Worm (Caenorhabditis elegans) whole organism, young adult: ENCODE measurements around the gene Y71H2B.4.

ENCODE experiments used
- B0019.2 ChIP-seq: fragments of 200-800 bp; sonication (Bioruptor generic); conservative IDR thresholded peaks from 2 replicates; pipeline ENCODE4 v1.3.6; 2022; ENCODE audit warnings: missing genetic modification reagents, missing genetic modification characterization, missing compliant biosample characterization
- B0261.1 ChIP-seq: sonication (generic microtip); optimal IDR thresholded peaks from 2 replicates; lab custom pipeline; 2016; ENCODE audit warnings: mild to moderate bottlenecking, missing genetic modification characterization, moderate library complexity, missing compliant biosample characterization
- C17E4.6 ChIP-seq: fragments of 200-800 bp; sonication (Bioruptor generic); IDR thresholded peaks from 2 replicates; pipeline ENCODE4 v1.3.6; 2022; ENCODE audit warnings: missing genetic modification reagents, missing genetic modification characterization, missing compliant biosample characterization
- F33H1.4 ChIP-seq: fragments of 200-800 bp; sonication (Bioruptor generic); IDR thresholded peaks from 2 replicates; pipeline ENCODE4 v1.3.6; 2022; ENCODE audit warnings: missing genetic modification reagents, missing genetic modification characterization, missing compliant biosample characterization
- F52B5.7 ChIP-seq: sonication (generic microtip); optimal IDR thresholded peaks from 2 replicates; lab custom pipeline; 2016; ENCODE audit warnings: mild to moderate bottlenecking, missing genetic modification characterization, missing compliant biosample characterization
- F57A8.1 ChIP-seq: fragments of 200-800 bp; sonication (Bioruptor generic); optimal IDR thresholded peaks from 2 replicates; lab custom pipeline; 2018; ENCODE audit warnings: mild to moderate bottlenecking, missing genetic modification characterization, moderate library complexity, missing compliant biosample characterization
- T26A5.8 ChIP-seq: sonication (generic microtip); optimal IDR thresholded peaks from 2 replicates; lab custom pipeline; 2016; ENCODE audit warnings: missing genetic modification characterization, missing compliant biosample characterization
- Y53G8AR.9 ChIP-seq: fragments of 200-800 bp; sonication (Bioruptor generic); conservative IDR thresholded peaks from 2 replicates; pipeline ENCODE4 v1.3.6; 2022; ENCODE audit warnings: missing genetic modification reagents, missing genetic modification characterization, missing compliant biosample characterization
- Y56A3A.18 ChIP-seq: fragments of 200-800 bp; sonication (Bioruptor generic); IDR thresholded peaks from 2 replicates; pipeline ENCODE4 v1.3.6; 2022; ENCODE audit warnings: missing genetic modification reagents, missing genetic modification characterization, missing compliant biosample characterization
- akir-1 ChIP-seq: fragments of 200-800 bp; sonication (Bioruptor generic); optimal IDR thresholded peaks from 2 replicates; lab custom pipeline; 2018; ENCODE audit warnings: mild to moderate bottlenecking, missing genetic modification characterization, moderate library complexity, missing compliant biosample characterization
- ama-1 ChIP-seq, 3 experiments: fragments of 150-350 bp in 1 of 3; sonication (generic microtip) in 2 of 3; optimal IDR thresholded peaks; 2 replicates each; lab custom pipeline; 2014 to 2018; ENCODE audit warnings: missing biosample characterization in 2 of 3, missing genetic modification characterization in 2 of 3, missing genetic modification reagents in 2 of 3
- attf-3 ChIP-seq: fragments of 200-800 bp; sonication (Bioruptor generic); conservative IDR thresholded peaks from 2 replicates; pipeline ENCODE4 v1.3.6; 2022; ENCODE audit warnings: missing genetic modification reagents, missing genetic modification characterization, missing compliant biosample characterization
- attf-6 ChIP-seq: fragments of 200-800 bp; sonication (Bioruptor generic); IDR thresholded peaks from 2 replicates; pipeline ENCODE4 v1.3.6; 2022; ENCODE audit warnings: missing genetic modification reagents, missing genetic modification characterization, missing compliant biosample characterization
- ccch-3 ChIP-seq: fragments of 200-800 bp; sonication (Bioruptor generic); optimal IDR thresholded peaks from 2 replicates; lab custom pipeline; 2018; ENCODE audit warnings: mild to moderate bottlenecking, missing genetic modification characterization, missing compliant biosample characterization
- ceh-40 ChIP-seq: fragments of 200-800 bp; sonication (Bioruptor generic); IDR thresholded peaks from 2 replicates; pipeline ENCODE4 v1.3.6; 2022; ENCODE audit warnings: missing genetic modification characterization, missing compliant biosample characterization
- ceh-58 ChIP-seq: fragments of 200-800 bp; sonication (Bioruptor generic); IDR thresholded peaks from 2 replicates; pipeline ENCODE4 v1.3.6; 2022; ENCODE audit warnings: missing genetic modification characterization, missing compliant biosample characterization
- ceh-79 ChIP-seq: sonication (generic microtip); optimal IDR thresholded peaks from 2 replicates; lab custom pipeline; 2017; ENCODE audit warnings: mild to moderate bottlenecking, missing genetic modification characterization, missing compliant biosample characterization
- chd-7 ChIP-seq: sonication (generic microtip); optimal IDR thresholded peaks from 2 replicates; lab custom pipeline; 2016; ENCODE audit warnings: mild to moderate bottlenecking, missing genetic modification characterization, moderate library complexity, missing compliant biosample characterization
- dox-1 ChIP-seq: fragments of 200-800 bp; sonication (Bioruptor generic); IDR thresholded peaks from 2 replicates; pipeline ENCODE4 v1.3.6; 2022; ENCODE audit warnings: missing genetic modification reagents, missing genetic modification characterization, missing compliant biosample characterization
- egl-44 ChIP-seq: fragments of 200-800 bp; sonication (Bioruptor generic); IDR thresholded peaks from 2 replicates; pipeline ENCODE4 v1.3.6; 2022; ENCODE audit warnings: missing genetic modification reagents, missing genetic modification characterization, missing compliant biosample characterization
- ekl-4 ChIP-seq: fragments of 200-800 bp; sonication (Bioruptor generic); IDR thresholded peaks from 2 replicates; pipeline ENCODE4 v1.3.6; 2022; ENCODE audit warnings: missing genetic modification reagents, missing genetic modification characterization, missing compliant biosample characterization
- gei-17 ChIP-seq: fragments of 200-800 bp; sonication (Bioruptor generic); optimal IDR thresholded peaks from 2 replicates; lab custom pipeline; 2018; ENCODE audit warnings: mild to moderate bottlenecking, missing genetic modification characterization, missing compliant biosample characterization
- him-1 ChIP-seq: sonication (generic microtip); optimal IDR thresholded peaks from 2 replicates; lab custom pipeline; 2016; ENCODE audit warnings: missing genotype, missing genetic modification reagents, missing genetic modification characterization, missing compliant biosample characterization
- hmg-1.2 ChIP-seq: fragments of 200-800 bp; sonication (Bioruptor generic); IDR thresholded peaks from 2 replicates; pipeline ENCODE4 v1.3.6; 2022; ENCODE audit warnings: missing genetic modification reagents, missing genetic modification characterization, missing compliant biosample characterization
- hmg-20 ChIP-seq: fragments of 200-800 bp; sonication (Bioruptor generic); IDR thresholded peaks from 2 replicates; pipeline ENCODE4 v1.3.6; 2022; ENCODE audit warnings: missing genetic modification reagents, missing genetic modification characterization, missing compliant biosample characterization
- hsf-1 ChIP-seq: fragments of 200-800 bp; sonication (Bioruptor generic); IDR thresholded peaks from 2 replicates; pipeline ENCODE4 v1.3.6; 2022; ENCODE audit warnings: missing genetic modification reagents, missing genetic modification characterization, missing compliant biosample characterization
- lin-26 ChIP-seq: fragments of 200-800 bp; sonication (Bioruptor generic); IDR thresholded peaks from 2 replicates; pipeline ENCODE4 v1.3.6; 2022; ENCODE audit warnings: missing genetic modification reagents, missing genetic modification characterization, missing compliant biosample characterization
- lin-54 ChIP-seq: fragments of 200-800 bp; sonication (Bioruptor generic); optimal IDR thresholded peaks from 2 replicates; lab custom pipeline; 2018; ENCODE audit warnings: mild to moderate bottlenecking, missing genetic modification characterization, missing compliant biosample characterization
- lir-1 ChIP-seq: fragments of 200-800 bp; sonication (Bioruptor generic); conservative IDR thresholded peaks from 2 replicates; pipeline ENCODE4 v1.3.6; 2022; ENCODE audit warnings: missing genetic modification reagents, missing genetic modification characterization, missing compliant biosample characterization
- madf-3 ChIP-seq: fragments of 200-800 bp; sonication (Bioruptor generic); IDR thresholded peaks from 2 replicates; pipeline ENCODE4 v1.3.6; 2022; ENCODE audit warnings: missing genetic modification reagents, missing genetic modification characterization, missing compliant biosample characterization
- madf-6 ChIP-seq: fragments of 200-800 bp; sonication (Bioruptor generic); IDR thresholded peaks from 2 replicates; pipeline ENCODE4 v1.3.6; 2022; ENCODE audit warnings: missing genetic modification reagents, missing genetic modification characterization, missing compliant biosample characterization
- madf-8 ChIP-seq: fragments of 200-800 bp; sonication (Bioruptor generic); conservative IDR thresholded peaks from 2 replicates; pipeline ENCODE4 v1.3.6; 2022; ENCODE audit warnings: missing genetic modification reagents, missing genetic modification characterization, missing compliant biosample characterization
- mcd-1 ChIP-seq: fragments of 200-800 bp; sonication (Bioruptor generic); IDR thresholded peaks from 2 replicates; pipeline ENCODE4 v1.3.6; 2022; ENCODE audit warnings: missing genetic modification reagents, missing genetic modification characterization, missing compliant biosample characterization
- mes-4 ChIP-seq: sonication (generic microtip); optimal IDR thresholded peaks from 2 replicates; lab custom pipeline; 2016; ENCODE audit warnings: missing genotype, missing genetic modification characterization, missing compliant biosample characterization
- nhr-90 ChIP-seq: sonication (generic microtip); optimal IDR thresholded peaks from 2 replicates; lab custom pipeline; 2016; ENCODE audit warnings: missing genotype, mild to moderate bottlenecking, missing genetic modification characterization, missing compliant biosample characterization
- pbrm-1 ChIP-seq: fragments of 200-800 bp; sonication (Bioruptor generic); IDR thresholded peaks from 2 replicates; pipeline ENCODE4 v1.3.6; 2022; ENCODE audit warnings: missing genetic modification reagents, missing genetic modification characterization, missing compliant biosample characterization
- pha-4 ChIP-seq: fragments of 150-350 bp; sonication (generic microtip); optimal IDR thresholded peaks from 2 replicates; lab custom pipeline; 2014; ENCODE audit warnings: missing biosample characterization, missing genetic modification reagents, missing genetic modification characterization
- rcor-1 ChIP-seq: fragments of 200-800 bp; sonication (Bioruptor generic); IDR thresholded peaks from 2 replicates; pipeline ENCODE4 v1.3.6; 2022; ENCODE audit warnings: missing genetic modification reagents, missing genetic modification characterization, missing compliant biosample characterization
- rec-8 ChIP-seq, 2 experiments: sonication (generic microtip); optimal IDR thresholded peaks; 2 replicates each; lab custom pipeline; 2016; ENCODE audit warnings: mild to moderate bottlenecking in 2 of 2, missing genetic modification characterization in 2 of 2, missing genetic modification reagents in 2 of 2, missing genotype in 2 of 2, missing biosample characterization in 1 of 2, missing compliant biosample characterization in 1 of 2, moderate library complexity in 1 of 2
- somi-1 ChIP-seq: fragments of 200-800 bp; sonication (Bioruptor generic); optimal IDR thresholded peaks from 2 replicates; lab custom pipeline; 2018; ENCODE audit warnings: mild to moderate bottlenecking, missing genetic modification characterization, missing compliant biosample characterization
- tbp1 ChIP-seq: fragments of 200-800 bp; sonication (Bioruptor generic); optimal IDR thresholded peaks from 2 replicates; lab custom pipeline; 2018; ENCODE audit warnings: mild to moderate bottlenecking, missing genetic modification characterization, missing compliant biosample characterization
- zim-3 ChIP-seq: sonication (generic microtip); optimal IDR thresholded peaks from 2 replicates; lab custom pipeline; 2017; ENCODE audit warnings: mild to moderate bottlenecking, missing genetic modification characterization, moderate library complexity, missing compliant biosample characterization
- ztf-22 ChIP-seq: fragments of 200-800 bp; sonication (Bioruptor generic); optimal IDR thresholded peaks from 2 replicates; lab custom pipeline; 2018; ENCODE audit warnings: mild to moderate bottlenecking, missing genetic modification characterization, moderate library complexity, missing compliant biosample characterization
- ztf-25 ChIP-seq: fragments of 200-800 bp; sonication (Bioruptor generic); IDR thresholded peaks from 2 replicates; pipeline ENCODE4 v1.3.6; 2022; ENCODE audit warnings: missing genetic modification reagents, missing genetic modification characterization, missing compliant biosample characterization
- ztf-26 ChIP-seq: sonication (generic microtip); optimal IDR thresholded peaks from 2 replicates; lab custom pipeline; 2017; ENCODE audit warnings: missing genetic modification characterization, missing compliant biosample characterization
- ztf-3 ChIP-seq: fragments of 200-800 bp; sonication (Bioruptor generic); optimal IDR thresholded peaks from 2 replicates; lab custom pipeline; 2018; ENCODE audit warnings: mild to moderate bottlenecking, missing genetic modification characterization, missing compliant biosample characterization
- ztf-6 ChIP-seq: fragments of 200-800 bp; sonication (Bioruptor generic); IDR thresholded peaks from 2 replicates; pipeline ENCODE4 v1.3.6; 2022; ENCODE audit warnings: missing genetic modification reagents, missing genetic modification characterization, missing compliant biosample characterization

Y71H2B.4 gene

DNA sequence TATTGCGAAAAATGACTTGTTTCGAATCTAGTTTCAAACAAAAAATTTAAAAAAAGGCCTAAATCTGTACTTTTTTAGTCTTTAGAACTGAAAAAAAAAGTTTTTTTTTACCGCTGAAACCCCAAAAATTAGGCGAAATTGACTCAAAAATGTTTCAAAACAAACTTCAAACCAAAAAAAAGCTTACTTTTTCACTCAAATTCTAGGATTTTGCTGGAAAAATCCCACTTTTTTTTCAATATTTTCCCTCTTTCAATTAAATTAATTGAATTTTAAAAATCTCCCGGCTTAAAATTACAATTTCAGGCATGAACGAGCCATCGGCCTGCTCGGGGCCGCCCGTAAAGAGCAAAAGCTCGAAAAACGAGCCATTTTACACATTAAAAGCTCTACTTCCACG is 21.0 kb upstream of the Y71H2B.4 start, which contains the start of gene mdt-19:
mdt-19 (plus strand) TSS at position 301 of the 400 bp plus-strand sequence.
- TF ChIP-seq lin-26 (GFP tag; lab: Robert Waterston, UW) = no peak
- no peak for TF ChIP-seq gei-17 (GFP tag; lab: Kevin White, UChicago)
- TF ChIP-seq Y56A3A.18 (GFP tag; lab: Robert Waterston, UW) = no peak
- TF ChIP-seq somi-1 (GFP tag; lab: Kevin White, UChicago) = no peak
- no peak for TF ChIP-seq ztf-25 (GFP tag; lab: Robert Waterston, UW)
- no peak for TF ChIP-seq ama-1 (optimal IDR thresholded peaks at IDR 0.05; lab: Kevin White, UChicago)
- TF ChIP-seq ama-1 (GFP tag; optimal IDR thresholded peaks at IDR 0.05; lab: Kevin White, UChicago) = no peak
- no peak for TF ChIP-seq F52B5.7
- TF ChIP-seq egl-44 (GFP tag; lab: Robert Waterston, UW) = no peak
- TF ChIP-seq dox-1 = no peak
- no peak for TF ChIP-seq madf-6 (GFP tag; lab: Robert Waterston, UW)
- TF ChIP-seq T26A5.8 (tag; lab: Kevin White, UChicago) = no peak

DNA sequence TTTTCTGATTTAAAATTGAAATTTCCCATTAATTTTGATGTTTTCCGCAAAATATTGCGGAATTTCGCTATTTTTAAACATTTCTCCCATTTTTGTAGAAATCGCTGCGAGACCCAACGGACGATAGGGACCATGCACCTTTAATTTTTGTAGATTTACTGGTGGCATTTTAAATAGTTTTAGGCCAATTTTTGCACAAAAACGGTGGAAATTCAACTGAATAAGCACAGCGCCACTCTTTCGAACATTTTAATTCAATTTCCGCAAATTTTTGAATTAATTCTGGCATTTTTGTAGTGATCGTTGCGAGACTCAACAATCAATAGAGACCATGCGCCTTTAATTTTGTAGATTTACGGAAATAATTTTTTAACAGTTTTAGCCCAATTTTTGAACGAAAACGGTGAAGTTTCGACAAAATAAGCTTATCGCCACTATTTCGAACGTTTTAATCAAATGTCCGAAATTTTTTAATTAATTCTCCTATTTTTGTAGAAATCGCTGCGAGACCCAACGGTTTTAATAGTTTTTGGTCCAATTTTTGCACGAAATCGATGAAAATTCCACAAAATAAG is 20.2 kb upstream of the Y71H2B.4 start:
- TF ChIP-seq F52B5.7 (no peak), madf-8 (peak; percentile 64), lin-54 (GFP tag; lab: Kevin White, UChicago) (peak; percentile 64), F33H1.4 (peak; percentile 92), attf-3 (GFP tag; lab: Robert Waterston, UW) (no peak), hsf-1 (GFP tag; lab: Robert Waterston, UW) (no peak), gei-17 (GFP tag; lab: Kevin White, UChicago) (no peak), akir-1 (no peak), ceh-40 (GFP tag; lab: Robert Waterston, UW) (no peak), rec-8 (tag; optimal IDR thresholded peaks at IDR 0.05; lab: Kevin White, UChicago) (no peak), ztf-26 (tag; lab: Kevin White, UChicago) (no peak), ztf-22 (no peak), B0019.2 (GFP tag; lab: Robert Waterston, UW) (no peak), pha-4 (tag; lab: Kevin White, UChicago) (no peak), ztf-6 (no peak), hmg-1.2 (GFP tag; lab: Robert Waterston, UW) (no peak), F57A8.1 (no peak), him-1 (tag; lab: Kevin White, UChicago) (no peak), zim-3 (tag; lab: Kevin White, UChicago) (no peak), pbrm-1 (GFP tag; lab: Robert Waterston, UW) (no peak), C17E4.6 (GFP tag; lab: Robert Waterston, UW) (0 out of 2 replicates have a peak, but pooled peaks have one; percentile 26), lir-1 (GFP tag; lab: Robert Waterston, UW) (no peak), mes-4 (tag; lab: Kevin White, UChicago) (no peak), B0261.1 (tag; lab: Kevin White, UChicago) (no peak), chd-7 (tag; lab: Kevin White, UChicago) (no peak), hmg-20 (no peak), mcd-1 (peak; percentile 44; the same call in 1 of the 2 replicates), rcor-1 (GFP tag; lab: Robert Waterston, UW) (peak; percentile 33; the same call in 1 of the 2 replicates), madf-6 (GFP tag; lab: Robert Waterston, UW) (peak; percentile 83), ceh-79 (tag; lab: Kevin White, UChicago) (no peak), ccch-3 (no peak), nhr-90 (no peak), ekl-4 (GFP tag; lab: Robert Waterston, UW) (no peak), attf-6 (GFP tag; lab: Robert Waterston, UW) (no peak), ztf-3 (GFP tag; lab: Kevin White, UChicago) (no peak), Y53G8AR.9 (no peak), madf-3 (GFP tag; lab: Robert Waterston, UW) (no peak), ceh-58 (GFP tag; lab: Robert Waterston, UW) (no peak), lin-26 (GFP tag; lab: Robert Waterston, UW) (no peak), tbp1 (no peak)
